Fruit fly (Drosophila melanogaster) whole organism, embryonic: ENCODE results near the gene CG43400.

Experiments
- CG1233 ChIP-seq: fragments of 200-800 bp; sonication (Bioruptor generic); optimal IDR thresholded peaks from 4 replicates; lab custom pipeline; 2018; ENCODE audit warnings: missing biosample characterization, mild to moderate bottlenecking, missing genetic modification characterization
- CG12659 ChIP-seq: fragments of 200-800 bp; sonication (Bioruptor generic); optimal IDR thresholded peaks from 3 replicates; lab custom pipeline; 2017; ENCODE audit warnings: mild to moderate bottlenecking, missing biosample characterization, missing genetic modification reagents, missing genetic modification characterization
- CG13775 ChIP-seq: fragments of 200-800 bp; sonication (Bioruptor generic); optimal IDR thresholded peaks from 3 replicates; lab custom pipeline; 2017; ENCODE audit warnings: missing biosample characterization, mild to moderate bottlenecking, missing genetic modification characterization
- CG1832 ChIP-seq: fragments of 200-800 bp; sonication (Bioruptor generic); optimal IDR thresholded peaks from 2 replicates; lab custom pipeline; 2017; ENCODE audit warnings: missing biosample characterization, mild to moderate bottlenecking, missing genetic modification characterization, inconsistent platforms
- CG2120 ChIP-seq: fragments of 200-800 bp; sonication (Bioruptor generic); optimal IDR thresholded peaks from 3 replicates; lab custom pipeline; 2016; ENCODE audit warnings: missing biosample characterization, missing genetic modification characterization
- CG2678 ChIP-seq: fragments of 200-800 bp; sonication (Bioruptor generic); optimal IDR thresholded peaks from 3 replicates; lab custom pipeline; 2019; ENCODE audit warnings: missing biosample characterization, mild to moderate bottlenecking, missing genetic modification characterization, moderate library complexity
- CG32772 ChIP-seq: fragments of 200-800 bp; sonication (Bioruptor generic); IDR thresholded peaks from 2 replicates; pipeline ENCODE4 v1.3.6; 2022; ENCODE audit warnings: missing biosample characterization, missing genetic modification characterization
- CG3726 ChIP-seq: fragments of 200-800 bp; sonication (Bioruptor generic); IDR thresholded peaks from 3 replicates; pipeline ENCODE4, ENCODE4 v1.3.6; 2022; ENCODE audit warnings: missing biosample characterization, missing genetic modification characterization
- CG4730 ChIP-seq: fragments of 200-800 bp; sonication (Bioruptor generic); IDR thresholded peaks from 2 replicates; pipeline ENCODE4 v1.3.6; 2022; ENCODE audit warnings: missing biosample characterization, missing genetic modification characterization
- CG4854 ChIP-seq: fragments of 200-800 bp; sonication (Bioruptor generic); optimal IDR thresholded peaks from 2 replicates; lab custom pipeline; 2016; ENCODE audit warnings: missing biosample characterization, missing genetic modification characterization, inconsistent platforms
- CG6689 ChIP-seq: fragments of 200-800 bp; sonication (Bioruptor generic); IDR thresholded peaks from 2 replicates; pipeline ENCODE4 v1.3.6; 2022; ENCODE audit warnings: missing biosample characterization, missing genetic modification characterization
- CG6765 ChIP-seq: fragments of 200-800 bp; sonication (Bioruptor generic); optimal IDR thresholded peaks from 3 replicates; lab custom pipeline; 2017; ENCODE audit warnings: missing biosample characterization, mild to moderate bottlenecking, missing genetic modification characterization
- CG7271 ChIP-seq: fragments of 200-800 bp; sonication (Bioruptor generic); optimal IDR thresholded peaks from 2 replicates; lab custom pipeline; 2018; ENCODE audit warnings: missing biosample characterization, mild to moderate bottlenecking, missing genetic modification characterization, moderate library complexity
- CG7745 ChIP-seq: fragments of 200-800 bp; sonication (Bioruptor generic); optimal IDR thresholded peaks from 2 replicates; lab custom pipeline; 2018; ENCODE audit warnings: missing biosample characterization, mild to moderate bottlenecking, missing genetic modification characterization, moderate library complexity
- CG7928 ChIP-seq: fragments of 200-800 bp; sonication (Bioruptor generic); optimal IDR thresholded peaks from 2 replicates; lab custom pipeline; 2017; ENCODE audit warnings: missing biosample characterization, mild to moderate bottlenecking, missing genetic modification characterization
- CG9797 ChIP-seq: fragments of 200-800 bp; sonication (Bioruptor generic); optimal IDR thresholded peaks from 3 replicates; lab custom pipeline; 2018; ENCODE audit warnings: missing biosample characterization, mild to moderate bottlenecking, missing genetic modification characterization
- CG9817 ChIP-seq: fragments of 200-800 bp; sonication (Bioruptor generic); optimal IDR thresholded peaks from 2 replicates; lab custom pipeline; 2018; ENCODE audit warnings: missing biosample characterization, mild to moderate bottlenecking, missing genetic modification characterization, moderate library complexity
- CkIIα-i1 ChIP-seq: fragments of 200-800 bp; sonication (Bioruptor generic); IDR thresholded peaks from 2 replicates; pipeline ENCODE4 v1.3.6; 2022; ENCODE audit warnings: missing biosample characterization, missing genetic modification characterization
- CrebB ChIP-seq: fragments of 200-800 bp; sonication (Bioruptor generic); optimal IDR thresholded peaks from 3 replicates; lab custom pipeline; 2018; ENCODE audit warnings: missing biosample characterization, mild to moderate bottlenecking, missing genetic modification characterization
- D19B ChIP-seq: fragments of 200-800 bp; sonication (Bioruptor generic); optimal IDR thresholded peaks from 2 replicates; lab custom pipeline; 2017; ENCODE audit warnings: missing biosample characterization, mild to moderate bottlenecking, missing genetic modification characterization
- Dll ChIP-seq: fragments of 200-800 bp; sonication (Bioruptor generic); IDR thresholded peaks from 4 replicates; pipeline ENCODE4 v1.3.6; 2022; ENCODE audit warnings: missing biosample characterization, missing genetic modification characterization; ENCODE audit not compliant: partially characterized antibody
- HLH4C ChIP-seq: fragments of 200-800 bp; sonication (Bioruptor generic); IDR thresholded peaks from 3 replicates; pipeline ENCODE4 v1.3.6; 2022; ENCODE audit warnings: missing biosample characterization, missing genetic modification characterization; ENCODE audit not compliant: partially characterized antibody
- MESR4 ChIP-seq: fragments of 200-800 bp; sonication (Bioruptor generic); optimal IDR thresholded peaks from 2 replicates; lab custom pipeline; 2018; ENCODE audit warnings: missing biosample characterization, mild to moderate bottlenecking, missing genetic modification characterization, moderate library complexity
- Mad ChIP-seq: fragments of 200-800 bp; sonication (Bioruptor generic); optimal IDR thresholded peaks from 2 replicates; lab custom pipeline; 2016; ENCODE audit warnings: missing biosample characterization, missing genetic modification characterization
- Nf-YC ChIP-seq: fragments of 200-800 bp; optimal IDR thresholded peaks from 3 replicates; lab custom pipeline; 2019; ENCODE audit warnings: missing biosample characterization, mild to moderate bottlenecking, missing genetic modification characterization, moderate library complexity
- Rx ChIP-seq: fragments of 200-800 bp; sonication (Bioruptor generic); IDR thresholded peaks from 2 replicates; pipeline ENCODE4 v1.3.6; 2022; ENCODE audit warnings: missing biosample characterization, missing genetic modification characterization
- Sry-δ ChIP-seq: fragments of 200-800 bp; sonication (Bioruptor generic); optimal IDR thresholded peaks from 2 replicates; lab custom pipeline; 2016; ENCODE audit warnings: missing biosample characterization, missing genetic modification characterization
- az2 ChIP-seq: fragments of 200-800 bp; sonication (Bioruptor generic); optimal IDR thresholded peaks from 3 replicates; lab custom pipeline; 2016; ENCODE audit warnings: missing biosample characterization, missing genetic modification characterization
- cato ChIP-seq: fragments of 200-800 bp; sonication (Bioruptor generic); optimal IDR thresholded peaks from 2 replicates; lab custom pipeline; 2016; ENCODE audit warnings: missing biosample characterization, missing genetic modification characterization, borderline replicate concordance
- dmrt11E ChIP-seq: fragments of 200-800 bp; sonication (Bioruptor generic); optimal IDR thresholded peaks from 3 replicates; lab custom pipeline; 2018; ENCODE audit warnings: missing biosample characterization, mild to moderate bottlenecking, missing genetic modification characterization, moderate library complexity
- eve ChIP-seq, 2 experiments: fragments of >200 bp; optimal IDR thresholded peaks; 2 replicates each; lab custom pipeline; 2017; ENCODE audit warnings: missing biosample characterization in 2 of 2, missing genetic modification characterization in 2 of 2
- fu2 ChIP-seq: fragments of 200-800 bp; sonication (Bioruptor generic); optimal IDR thresholded peaks from 2 replicates; lab custom pipeline; 2016; ENCODE audit warnings: missing biosample characterization, missing genetic modification characterization
- gfzf ChIP-seq: fragments of 200-800 bp; sonication (Bioruptor generic); optimal IDR thresholded peaks from 2 replicates; lab custom pipeline; 2016; ENCODE audit warnings: missing biosample characterization, mild to moderate bottlenecking, missing genetic modification characterization, moderate library complexity
- grn ChIP-seq: fragments of 200-800 bp; sonication (Bioruptor generic); optimal IDR thresholded peaks from 3 replicates; lab custom pipeline; 2017; ENCODE audit warnings: missing biosample characterization, missing genetic modification characterization
- inv ChIP-seq: fragments of 200-800 bp; sonication (Bioruptor generic); IDR thresholded peaks from 2 replicates; pipeline ENCODE4 v1.3.6; 2022; ENCODE audit warnings: missing biosample characterization, missing genetic modification characterization; ENCODE audit not compliant: partially characterized antibody
- mam ChIP-seq: fragments of 200-800 bp; sonication (Bioruptor generic); optimal IDR thresholded peaks from 3 replicates; lab custom pipeline; 2016; ENCODE audit warnings: missing biosample characterization, missing genetic modification characterization
- p53 ChIP-seq: fragments of 200-800 bp; sonication (Bioruptor generic); optimal IDR thresholded peaks from 2 replicates; lab custom pipeline; 2016; ENCODE audit warnings: missing biosample characterization, missing genetic modification characterization
- pan ChIP-seq, 4 experiments: fragments of >200 bp in 3 of 4; fragments of 200-800 bp in 1 of 4; sonication (Bioruptor generic) in 1 of 4; optimal IDR thresholded peaks in 3 of 4; IDR thresholded peaks in 1 of 4; 2 replicates each; pipeline versions ENCODE4 v1.3.6 to Lab custom; 2017 to 2022; ENCODE audit warnings: missing biosample characterization in 2 of 4, missing genetic modification characterization in 2 of 4, mixed read lengths in 1 of 4
- phol ChIP-seq: fragments of 200-800 bp; sonication (Bioruptor generic); optimal IDR thresholded peaks from 3 replicates; lab custom pipeline; 2018; ENCODE audit warnings: missing biosample characterization, mild to moderate bottlenecking, missing genetic modification characterization, moderate library complexity
- pita ChIP-seq: fragments of 200-800 bp; sonication (Bioruptor generic); optimal IDR thresholded peaks from 2 replicates; lab custom pipeline; 2017; ENCODE audit warnings: missing biosample characterization, mild to moderate bottlenecking, missing genetic modification characterization
- pros ChIP-seq: fragments of 200-800 bp; sonication (Bioruptor generic); optimal IDR thresholded peaks from 3 replicates; lab custom pipeline; 2019; ENCODE audit warnings: missing biosample characterization, mild to moderate bottlenecking, missing genetic modification characterization, moderate library complexity
- pzg ChIP-seq: fragments of 200-800 bp; sonication (Bioruptor generic); optimal IDR thresholded peaks from 3 replicates; lab custom pipeline; 2018; ENCODE audit warnings: missing biosample characterization, mild to moderate bottlenecking, missing genetic modification characterization, moderate library complexity
- row ChIP-seq: fragments of 200-800 bp; sonication (Bioruptor generic); IDR thresholded peaks from 3 replicates; pipeline ENCODE4 v1.3.6; 2022; ENCODE audit warnings: missing biosample characterization, missing genetic modification characterization
- schlank ChIP-seq: fragments of 200-800 bp; sonication (Bioruptor generic); optimal IDR thresholded peaks from 2 replicates; lab custom pipeline; 2018; ENCODE audit warnings: missing biosample characterization, mild to moderate bottlenecking, missing genetic modification characterization
- sens ChIP-seq: fragments of 200-800 bp; sonication (Bioruptor generic); peaks from one replicate; lab custom pipeline; 2016; ENCODE audit warnings: missing biosample characterization, missing genetic modification characterization
- sim ChIP-seq: fragments of 200-800 bp; sonication (Bioruptor generic); IDR thresholded peaks from 2 replicates; pipeline ENCODE4 v1.3.6; 2022; ENCODE audit warnings: missing biosample characterization, missing genetic modification characterization
- slp2 ChIP-seq: fragments of 200-800 bp; sonication (Bioruptor generic); optimal IDR thresholded peaks from 2 replicates; lab custom pipeline; 2016; ENCODE audit warnings: missing biosample characterization, missing genetic modification characterization
- tll ChIP-seq, 2 experiments: fragments of 200-800 bp in 1 of 2; fragments of >200 bp in 1 of 2; sonication (Bioruptor generic) in 1 of 2; optimal IDR thresholded peaks; 2 replicates each; lab custom pipeline; 2017 to 2019; ENCODE audit warnings: missing biosample characterization in 2 of 2, missing genetic modification characterization in 2 of 2, mild to moderate bottlenecking in 1 of 2, moderate library complexity in 1 of 2
- usp ChIP-seq: fragments of >200 bp; optimal IDR thresholded peaks from 2 replicates; lab custom pipeline; 2017; ENCODE audit warnings: missing biosample characterization, missing genetic modification characterization
- zf30C ChIP-seq: fragments of 200-800 bp; sonication (Bioruptor generic); optimal IDR thresholded peaks from 3 replicates; lab custom pipeline; 2018; ENCODE audit warnings: missing biosample characterization, mild to moderate bottlenecking, missing genetic modification characterization

The CG43400 gene

DNA sequence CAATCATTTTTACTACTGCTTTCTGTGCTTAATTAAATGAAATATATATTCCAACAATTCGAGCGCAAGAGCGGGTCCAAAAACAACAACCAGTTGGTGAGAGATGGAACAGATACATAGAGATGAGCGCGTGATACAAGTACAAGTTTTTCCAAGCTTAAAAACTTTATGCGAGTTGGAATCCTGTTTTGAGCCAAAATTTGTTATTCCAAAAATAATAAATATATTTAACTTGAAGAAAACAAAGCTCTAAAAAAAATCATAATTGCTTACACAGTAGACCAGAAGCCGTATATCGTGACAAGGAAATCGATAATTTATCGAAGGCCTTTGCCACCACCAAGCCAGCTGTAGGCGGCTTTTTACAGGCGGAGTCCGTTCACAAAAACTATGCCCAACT lies 24.2 kb downstream of the CG43400 start, which contains the start of the genes CG13097 and PIG-U (continued):
- TF ChIP-seq CG7928 (GFP tag; lab: Kevin White, UChicago) (peak; percentile 50), p53 (GFP tag; lab: Kevin White, UChicago) (peak; percentile 6), az2 (GFP tag; lab: Kevin White, UChicago) (peak; percentile 84), CG7745 (tag; lab: Kevin White, UChicago) (no peak), pzg (peak; percentile 64), fu2 (GFP tag; lab: Kevin White, UChicago) (peak; percentile 59), Rx (GFP tag; lab: Robert Waterston, UW) (peak; percentile 59; the same call in 1 of the 2 replicates), eve (GFP tag; optimal IDR thresholded peaks at IDR 0.05; lab: Kevin White, UChicago) (no peak), MESR4 (GFP tag; lab: Kevin White, UChicago) (peak; percentile 3), sens (GFP tag; lab: Kevin White, UChicago) (peak; percentile 97), CG1832 (GFP tag; lab: Kevin White, UChicago) (no peak), D19B (GFP tag; lab: Kevin White, UChicago) (peak; percentile 46), usp (GFP tag; lab: Kevin White, UChicago) (no peak), pita (no peak), phol (tag; lab: Kevin White, UChicago) (peak; percentile 79), pros (GFP tag; lab: Kevin White, UChicago) (no peak), CG3726 (GFP tag; lab: Robert Waterston, UW) (no peak), CG1233 (GFP tag; lab: Kevin White, UChicago) (peak; percentile 56), pan (optimal IDR thresholded peaks at IDR 0.05; lab: Kevin White, UChicago) (no peak), pan (GFP tag; optimal IDR thresholded peaks at IDR 0.05 in 1 of 2, IDR thresholded peaks at IDR 0.05 in 1 of 2) (peak in 1 of 2 experiments; percentile 84), cato (GFP tag; lab: Kevin White, UChicago) (peak; percentile 69), CG2678 (tag; lab: Kevin White, UChicago) (no peak), schlank (tag; lab: Kevin White, UChicago) (peak; percentile 50), gfzf (GFP tag; lab: Kevin White, UChicago) (no peak), Nf-YC (tag; lab: Kevin White, UChicago) (peak; percentile 73), CG4854 (GFP tag; lab: Kevin White, UChicago) (peak; percentile 81), CkIIα-i1 (no peak), mam (GFP tag; lab: Kevin White, UChicago) (peak; percentile 86), CrebB (tag; lab: Kevin White, UChicago) (peak; percentile 30), CG7271 (tag; lab: Kevin White, UChicago) (peak; percentile 33), dmrt11E (tag; lab: Kevin White, UChicago) (peak; percentile 74), HLH4C (GFP tag; lab: Robert Waterston, UW) (peak; percentile 86), CG6689 (peak; percentile 78), zf30C (GFP tag; lab: Kevin White, UChicago) (no peak), CG9817 (tag; lab: Kevin White, UChicago) (peak; percentile 84), inv (GFP tag; lab: Robert Waterston, UW) (peak; percentile 88), CG13775 (GFP tag; lab: Kevin White, UChicago) (peak; percentile 82), CG9797 (GFP tag; lab: Kevin White, UChicago) (peak; percentile 43), tll (GFP tag; optimal IDR thresholded peaks at IDR 0.05; lab: Kevin White, UChicago) (no peak), sim (GFP tag; lab: Robert Waterston, UW) (no peak), Sry-δ (peak; percentile 97), Dll (GFP tag; lab: Robert Waterston, UW) (peak; percentile 98), slp2 (GFP tag; lab: Kevin White, UChicago) (peak; percentile 13), CG2120 (GFP tag; lab: Kevin White, UChicago) (peak; percentile 92), CG12659 (GFP tag; lab: Kevin White, UChicago) (peak; percentile 79), CG32772 (GFP tag; lab: Robert Waterston, UW) (peak; percentile 78), row (GFP tag; lab: Robert Waterston, UW) (peak; percentile 96), grn (GFP tag; lab: Kevin White, UChicago) (no peak), Mad (GFP tag; lab: Kevin White, UChicago) (peak; percentile 91), CG6765 (GFP tag; lab: Kevin White, UChicago) (peak; percentile 57), CG4730 (GFP tag; lab: Robert Waterston, UW) (peak; percentile 58)
